Fruit fly (Drosophila melanogaster) whole organism, pupa: ENCODE data around the gene S-Lap1.

Experiments used
- CG10348 ChIP-seq: fragments of 200-800 bp; sonication (Bioruptor generic); IDR thresholded peaks from 2 replicates; pipeline ENCODE4 v1.3.6; 2022; ENCODE audit warnings: missing biosample characterization, missing genetic modification characterization
- CG12605 ChIP-seq: fragments of 200-800 bp; sonication (Bioruptor generic); IDR thresholded peaks from 2 replicates; pipeline ENCODE4 v1.3.6; 2022; ENCODE audit warnings: missing biosample characterization, missing genetic modification characterization
- CG13204 ChIP-seq: fragments of 200-800 bp; sonication (Bioruptor generic); optimal IDR thresholded peaks from 2 replicates; lab custom pipeline; 2018; ENCODE audit warnings: missing biosample characterization, mild to moderate bottlenecking, missing genetic modification characterization, moderate library complexity
- CG14655 ChIP-seq: fragments of 200-800 bp; sonication (Bioruptor generic); optimal IDR thresholded peaks from 3 replicates; lab custom pipeline; 2017; ENCODE audit warnings: mild to moderate bottlenecking, missing biosample characterization, missing genetic modification reagents, missing genetic modification characterization
- CG15710 ChIP-seq: fragments of 200-800 bp; sonication (Bioruptor generic); optimal IDR thresholded peaks from 2 replicates; lab custom pipeline; 2018; ENCODE audit warnings: missing biosample characterization, mild to moderate bottlenecking, missing genetic modification characterization, moderate library complexity
- CG17806 ChIP-seq: fragments of 200-800 bp; sonication (Bioruptor generic); optimal IDR thresholded peaks from 2 replicates; lab custom pipeline; 2018; ENCODE audit warnings: missing biosample characterization, mild to moderate bottlenecking, missing genetic modification characterization, moderate library complexity
- CG32121 ChIP-seq: fragments of 200-800 bp; sonication (Bioruptor generic); IDR thresholded peaks from 2 replicates; pipeline ENCODE4 v1.3.6; 2022; ENCODE audit warnings: missing biosample characterization, missing genetic modification characterization
- CG34367 ChIP-seq: fragments of 200-800 bp; sonication (Bioruptor generic); optimal IDR thresholded peaks from 2 replicates; lab custom pipeline; 2018; ENCODE audit warnings: missing biosample characterization, mild to moderate bottlenecking, missing genetic modification characterization
- CG4496 ChIP-seq: fragments of 200-800 bp; sonication (Bioruptor generic); IDR thresholded peaks from 3 replicates; pipeline ENCODE4 v1.3.6; 2022; ENCODE audit warnings: missing biosample characterization, missing genetic modification characterization
- CG8159 ChIP-seq: fragments of 200-800 bp; sonication (Bioruptor generic); optimal IDR thresholded peaks from 3 replicates; lab custom pipeline; 2018; ENCODE audit warnings: missing biosample characterization, mild to moderate bottlenecking, missing genetic modification characterization, moderate library complexity
- CG8301 ChIP-seq: fragments of 200-800 bp; sonication (Bioruptor generic); optimal IDR thresholded peaks from 2 replicates; lab custom pipeline; 2018; ENCODE audit warnings: missing biosample characterization, mild to moderate bottlenecking, missing genetic modification characterization
- CG9948 ChIP-seq: fragments of 200-800 bp; sonication (Bioruptor generic); optimal IDR thresholded peaks from 2 replicates; lab custom pipeline; 2018; ENCODE audit warnings: missing biosample characterization, mild to moderate bottlenecking, missing genetic modification characterization, moderate library complexity
- D1 ChIP-seq: fragments of 200-800 bp; sonication (Bioruptor generic); optimal IDR thresholded peaks from 2 replicates; lab custom pipeline; 2018; ENCODE audit warnings: missing biosample characterization, mild to moderate bottlenecking, missing genetic modification characterization, moderate library complexity
- EcR ChIP-seq: fragments of 200-800 bp; sonication (Bioruptor generic); optimal IDR thresholded peaks from 3 replicates; lab custom pipeline; 2019; ENCODE audit warnings: missing biosample characterization, missing genetic modification characterization, mild to moderate bottlenecking, moderate library complexity, missing genetic modification reagents
- Ets98B ChIP-seq: fragments of 200-800 bp; sonication (Bioruptor generic); IDR thresholded peaks from 2 replicates; pipeline ENCODE4 v1.3.6; 2022; ENCODE audit warnings: missing biosample characterization, missing genetic modification characterization
- Pif1A ChIP-seq: fragments of 200-800 bp; sonication (Bioruptor generic); optimal IDR thresholded peaks from 3 replicates; lab custom pipeline; 2016; ENCODE audit warnings: missing biosample characterization, missing genetic modification characterization
- Pif1B ChIP-seq: fragments of 200-800 bp; sonication (Bioruptor generic); optimal IDR thresholded peaks from 3 replicates; lab custom pipeline; 2016; ENCODE audit warnings: missing biosample characterization, missing genetic modification characterization
- Snoo ChIP-seq: fragments of 200-800 bp; sonication (Bioruptor generic); optimal IDR thresholded peaks from 3 replicates; lab custom pipeline; 2017; ENCODE audit warnings: missing biosample characterization, mild to moderate bottlenecking, missing genetic modification characterization, inconsistent platforms
- fd96Ca ChIP-seq: fragments of 200-800 bp; sonication (Bioruptor generic); IDR thresholded peaks from 3 replicates; pipeline ENCODE4 v1.3.6; 2022; ENCODE audit warnings: missing biosample characterization, missing genetic modification characterization
- gl ChIP-seq: fragments of 200-800 bp; sonication (Bioruptor generic); optimal IDR thresholded peaks from 2 replicates; lab custom pipeline; 2018; ENCODE audit warnings: missing biosample characterization, mild to moderate bottlenecking, missing genetic modification characterization
- rn ChIP-seq: fragments of 200-800 bp; sonication (Bioruptor generic); IDR thresholded peaks from 2 replicates; pipeline ENCODE4 v1.3.6; 2022; ENCODE audit warnings: missing biosample characterization, missing genetic modification characterization

The S-Lap1 gene

dm6 chr3L:8616935-8617334 is at the start of gene S-Lap1:
Gene S-Lap1, plus strand, starts transcription at chr3L:8617235.
- TF ChIP-seq CG32121 (GFP tag; lab: Robert Waterston, UW): no peak
- no peak for TF ChIP-seq CG4496 (GFP tag; lab: Robert Waterston, UW)
- no peak for TF ChIP-seq EcR
- TF ChIP-seq CG13204 (GFP tag; lab: Kevin White, UChicago): no peak
- TF ChIP-seq rn: no peak
- TF ChIP-seq CG9948 (tag; lab: Kevin White, UChicago): no peak
- no peak for TF ChIP-seq CG15710 (tag; lab: Kevin White, UChicago)
- no peak for TF ChIP-seq Pif1B (GFP tag; lab: Kevin White, UChicago)
- no peak for TF ChIP-seq D1 (tag; lab: Kevin White, UChicago)
- TF ChIP-seq CG10348: no peak
- TF ChIP-seq CG12605: no peak
- no peak for TF ChIP-seq CG17806 (tag; lab: Kevin White, UChicago)
- no peak for TF ChIP-seq CG8301 (tag; lab: Kevin White, UChicago)
- TF ChIP-seq Pif1A (GFP tag; lab: Kevin White, UChicago): no peak

- TF ChIP-seq CG32121 (GFP tag; lab: Robert Waterston, UW) (no peak), fd96Ca (GFP tag; lab: Robert Waterston, UW) (0 out of 3 replicates have a peak, but pooled peaks have one; percentile 8), CG10348 (no peak)
Measured at dm6 chr3L:8575844-8576842, 40.9 kb upstream of the S-Lap1 start, which contains the start of the genes CG6638 and CG43078. Gene CG6638, minus strand, starts transcription at chr3L:8576078. Gene CG43078, plus strand, starts transcription at chr3L:8576808.

- peak; percentile 36; the same call in 1 of the 3 replicates for TF ChIP-seq CG4496 (GFP tag; lab: Robert Waterston, UW)
- TF ChIP-seq CG17806 (tag; lab: Kevin White, UChicago): no peak
- TF ChIP-seq CG32121 (GFP tag; lab: Robert Waterston, UW): no peak
- TF ChIP-seq CG15710 (tag; lab: Kevin White, UChicago): no peak
- no peak for TF ChIP-seq Snoo (tag; lab: Kevin White, UChicago)
- no peak for TF ChIP-seq CG10348
- no peak for TF ChIP-seq Pif1A (GFP tag; lab: Kevin White, UChicago)
- 0 out of 2 replicates have a peak, but pooled peaks have one; percentile 27 for TF ChIP-seq Ets98B (GFP tag; lab: Robert Waterston, UW)
- no peak for TF ChIP-seq EcR
- TF ChIP-seq rn: no peak
- no peak for TF ChIP-seq gl
- no peak for TF ChIP-seq D1 (tag; lab: Kevin White, UChicago)
- TF ChIP-seq CG13204 (GFP tag; lab: Kevin White, UChicago): no peak
- TF ChIP-seq CG34367 (tag; lab: Kevin White, UChicago): no peak
- TF ChIP-seq fd96Ca (GFP tag; lab: Robert Waterston, UW): no peak
- no peak for TF ChIP-seq Pif1B (GFP tag; lab: Kevin White, UChicago)
Measured at dm6 chr3L:8578470-8578869, 38.6 kb upstream of the S-Lap1 start.

- TF ChIP-seq CG17806 (tag; lab: Kevin White, UChicago) (no peak), CG34367 (tag; lab: Kevin White, UChicago) (no peak), CG32121 (GFP tag; lab: Robert Waterston, UW) (no peak), CG8301 (tag; lab: Kevin White, UChicago) (no peak), Pif1B (GFP tag; lab: Kevin White, UChicago) (no peak), D1 (tag; lab: Kevin White, UChicago) (no peak), Snoo (tag; lab: Kevin White, UChicago) (no peak), fd96Ca (GFP tag; lab: Robert Waterston, UW) (no peak), CG9948 (tag; lab: Kevin White, UChicago) (no peak), CG14655 (GFP tag; lab: Kevin White, UChicago) (no peak), gl (no peak), CG15710 (tag; lab: Kevin White, UChicago) (no peak), CG12605 (no peak), Ets98B (GFP tag; lab: Robert Waterston, UW) (no peak)
Measured at dm6 chr3L:8579513-8579912, 37.5 kb upstream of the S-Lap1 start.

- no peak for TF ChIP-seq CG4496 (GFP tag; lab: Robert Waterston, UW)
- TF ChIP-seq CG32121 (GFP tag; lab: Robert Waterston, UW): no peak
- no peak for TF ChIP-seq CG13204 (GFP tag; lab: Kevin White, UChicago)
- TF ChIP-seq EcR: no peak
- no peak for TF ChIP-seq Snoo (tag; lab: Kevin White, UChicago)
- TF ChIP-seq CG12605: no peak
- TF ChIP-seq CG9948 (tag; lab: Kevin White, UChicago): no peak
- no peak for TF ChIP-seq Ets98B (GFP tag; lab: Robert Waterston, UW)
- TF ChIP-seq CG8159: no peak
- TF ChIP-seq, all 21 proteins: peak for 0
Measured at dm6 chr3L:8580780-8581179, 36.3 kb upstream of the S-Lap1 start.
